Fruit fly (Drosophila melanogaster): ENCODE measurements around the gene prt.

dm6 chr3R:23673084-23673483 lies 25.7 kb downstream of the prt start:
- TF ChIP-seq CG8478 (optimal IDR thresholded peaks at IDR 0.05) (no peak), CTCF (optimal IDR thresholded peaks at IDR 0.05) (no peak)
